Worm (Caenorhabditis elegans) whole organism, mixed stage, embryonic: ENCODE results near the gene rpl-11.1.

Source experiments
- M03D4.4 ChIP-seq: sonication (generic microtip); optimal IDR thresholded peaks from 2 replicates; lab custom pipeline; 2017; ENCODE audit warnings: mild to moderate bottlenecking, missing genetic modification characterization, missing compliant biosample characterization
- bed-3 ChIP-seq: fragments of 200-800 bp; sonication (Bioruptor generic); optimal IDR thresholded peaks from 3 replicates; lab custom pipeline; 2018; ENCODE audit warnings: mild to moderate bottlenecking, missing genetic modification characterization, moderate library complexity, missing compliant biosample characterization
- blmp-1 ChIP-seq: fragments of 150-350 bp; optimal IDR thresholded peaks from 2 replicates; lab custom pipeline; 2014; ENCODE audit warnings: missing biosample characterization, missing genetic modification characterization
- ceh-39 ChIP-seq: fragments of 150-350 bp; optimal IDR thresholded peaks from 2 replicates; lab custom pipeline; 2014; ENCODE audit warnings: missing biosample characterization, missing genetic modification characterization
- ceh-43 ChIP-seq: fragments of 200-800 bp; sonication (Bioruptor generic); optimal IDR thresholded peaks from 2 replicates; lab custom pipeline; 2018; ENCODE audit warnings: mild to moderate bottlenecking, missing genetic modification characterization, moderate library complexity, missing compliant biosample characterization
- ceh-83 ChIP-seq: fragments of 200-800 bp; sonication (Bioruptor generic); optimal IDR thresholded peaks from 2 replicates; lab custom pipeline; 2018; ENCODE audit warnings: mild to moderate bottlenecking, missing genetic modification characterization, missing compliant biosample characterization
- ces-1 ChIP-seq: fragments of 150-350 bp; optimal IDR thresholded peaks from 2 replicates; lab custom pipeline; 2014; ENCODE audit warnings: missing biosample characterization, missing genetic modification reagents, missing genetic modification characterization
- cnd-1 ChIP-seq: fragments of 200-800 bp; sonication (Bioruptor generic); optimal IDR thresholded peaks from 2 replicates; lab custom pipeline; 2018; ENCODE audit warnings: mild to moderate bottlenecking, missing genetic modification characterization, missing compliant biosample characterization
- drap-1 ChIP-seq: fragments of 200-800 bp; sonication (Bioruptor generic); optimal IDR thresholded peaks from 3 replicates; lab custom pipeline; 2018; ENCODE audit warnings: mild to moderate bottlenecking, missing genetic modification characterization, missing compliant biosample characterization
- elt-3 ChIP-seq: fragments of 150-350 bp; optimal IDR thresholded peaks from 2 replicates; lab custom pipeline; 2014; ENCODE audit warnings: missing biosample characterization, missing genetic modification characterization
- flh-1 ChIP-seq: fragments of 200-800 bp; sonication (Bioruptor generic); optimal IDR thresholded peaks from 2 replicates; lab custom pipeline; 2018; ENCODE audit warnings: mild to moderate bottlenecking, missing genetic modification characterization, moderate library complexity, missing compliant biosample characterization
- ham-2 ChIP-seq: fragments of 200-800 bp; sonication (Bioruptor generic); optimal IDR thresholded peaks from 2 replicates; lab custom pipeline; 2018; ENCODE audit warnings: mild to moderate bottlenecking, missing genetic modification characterization, missing compliant biosample characterization
- lin-13 ChIP-seq: fragments of 150-350 bp; optimal IDR thresholded peaks from 2 replicates; lab custom pipeline; 2014; ENCODE audit warnings: missing biosample characterization, missing genetic modification characterization
- lin-32 ChIP-seq: fragments of 200-800 bp; sonication (Bioruptor generic); optimal IDR thresholded peaks from 2 replicates; lab custom pipeline; 2018; ENCODE audit warnings: mild to moderate bottlenecking, missing genetic modification characterization, missing compliant biosample characterization
- lsy-2 ChIP-seq: fragments of 150-350 bp; optimal IDR thresholded peaks from 2 replicates; lab custom pipeline; 2014; ENCODE audit warnings: missing biosample characterization, missing genetic modification characterization
- mab-5 ChIP-seq: fragments of 150-350 bp; optimal IDR thresholded peaks from 2 replicates; lab custom pipeline; 2014; ENCODE audit warnings: missing biosample characterization, missing genetic modification characterization
- mep-1 ChIP-seq: fragments of 150-350 bp; optimal IDR thresholded peaks from 2 replicates; lab custom pipeline; 2017; ENCODE audit warnings: missing biosample characterization, missing genetic modification reagents, missing genetic modification characterization, inconsistent platforms
- mls-2 ChIP-seq: sonication (generic microtip); optimal IDR thresholded peaks from 2 replicates; lab custom pipeline; 2016; ENCODE audit warnings: mild to moderate bottlenecking, missing genetic modification characterization, moderate library complexity, missing compliant biosample characterization
- nhr-12 ChIP-seq: fragments of 150-350 bp; optimal IDR thresholded peaks from 2 replicates; lab custom pipeline; 2014; ENCODE audit warnings: missing biosample characterization, missing genetic modification characterization
- nhr-2 ChIP-seq: fragments of 150-350 bp; optimal IDR thresholded peaks from 2 replicates; lab custom pipeline; 2014; ENCODE audit warnings: missing biosample characterization, missing genetic modification characterization
- nhr-237 ChIP-seq: fragments of 150-350 bp; optimal IDR thresholded peaks from 2 replicates; lab custom pipeline; 2014; ENCODE audit warnings: missing biosample characterization, missing genetic modification characterization
- nhr-28 ChIP-seq: fragments of 150-350 bp; optimal IDR thresholded peaks from 2 replicates; lab custom pipeline; 2014; ENCODE audit warnings: missing biosample characterization, missing genetic modification characterization
- nhr-76 ChIP-seq: sonication (generic microtip); optimal IDR thresholded peaks from 2 replicates; lab custom pipeline; 2017; ENCODE audit warnings: missing biosample characterization, missing genetic modification characterization
- sem-2 ChIP-seq: fragments of 200-800 bp; sonication (Bioruptor generic); optimal IDR thresholded peaks from 2 replicates; lab custom pipeline; 2018; ENCODE audit warnings: mild to moderate bottlenecking, missing genetic modification characterization, missing compliant biosample characterization
- snpc-4 ChIP-seq: fragments of 150-350 bp; optimal IDR thresholded peaks from 2 replicates; lab custom pipeline; 2014; ENCODE audit warnings: missing biosample characterization, missing genetic modification characterization
- tbx-8 ChIP-seq: fragments of 200-800 bp; sonication (Bioruptor generic); optimal IDR thresholded peaks from 2 replicates; lab custom pipeline; 2018; ENCODE audit warnings: mild to moderate bottlenecking, missing genetic modification characterization, moderate library complexity, missing compliant biosample characterization
- unc-39 ChIP-seq: fragments of 150-350 bp; optimal IDR thresholded peaks from 2 replicates; lab custom pipeline; 2014; ENCODE audit warnings: missing biosample characterization, missing genetic modification characterization
- unc-62 ChIP-seq: fragments of 150-350 bp; optimal IDR thresholded peaks from 2 replicates; lab custom pipeline; 2014; ENCODE audit warnings: missing biosample characterization, missing genetic modification reagents, missing genetic modification characterization
- zip-8 ChIP-seq: fragments of 150-350 bp; optimal IDR thresholded peaks from 2 replicates; lab custom pipeline; 2014; ENCODE audit warnings: missing biosample characterization, missing genetic modification characterization
- ztf-11 ChIP-seq: fragments of 150-350 bp; optimal IDR thresholded peaks from 2 replicates; lab custom pipeline; 2014; ENCODE audit warnings: missing biosample characterization, missing genetic modification characterization

The rpl-11.1 gene

DNA sequence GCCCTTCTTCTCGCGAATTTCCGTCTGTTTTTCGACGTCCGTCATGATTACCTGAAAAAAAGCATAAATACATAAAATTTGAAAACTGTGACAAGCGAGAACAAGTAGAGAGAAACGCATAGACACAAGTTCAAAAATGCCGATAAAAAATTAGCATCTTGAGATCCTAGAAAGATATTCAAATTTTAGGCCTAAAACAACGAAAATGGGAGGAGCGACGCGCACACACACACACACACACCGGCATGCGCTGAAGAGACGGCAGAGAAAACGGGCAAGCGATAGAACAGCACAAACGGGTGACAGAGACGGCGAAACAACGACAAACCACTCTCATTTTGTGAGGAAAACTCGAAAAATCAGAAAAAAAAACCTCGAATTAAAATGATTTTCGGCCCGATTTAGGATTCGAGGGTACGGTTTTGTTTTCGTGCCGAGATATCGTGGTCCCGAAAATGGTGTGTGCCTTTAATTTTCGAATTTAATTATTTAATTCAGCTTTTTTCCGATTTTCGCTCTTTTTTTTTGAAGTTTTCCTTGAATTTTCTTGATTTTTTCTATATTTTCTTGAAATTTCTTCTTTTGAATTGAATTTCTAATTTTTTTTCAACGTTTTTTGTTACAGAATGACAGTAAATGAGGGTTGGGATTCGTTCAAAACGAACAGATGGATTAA, at the start of gene rpl-11.1, which contains the start of gene T22F3.2:
Gene rpl-11.1 (minus strand): TSS at position 51 of the 676 bp plus-strand sequence.
Gene T22F3.2 (plus strand): TSS at position 626 of the 676 bp plus-strand sequence.
- TF ChIP-seq zip-8 (tag; lab: Kevin White, UChicago) (no peak), M03D4.4 (no peak), lsy-2 (no peak), lin-13 (tag; lab: Kevin White, UChicago) (no peak), ceh-83 (no peak), tbx-8 (GFP tag; lab: Kevin White, UChicago) (no peak), ham-2 (GFP tag; lab: Kevin White, UChicago) (no peak), ceh-39 (no peak), nhr-2 (no peak)

DNA sequence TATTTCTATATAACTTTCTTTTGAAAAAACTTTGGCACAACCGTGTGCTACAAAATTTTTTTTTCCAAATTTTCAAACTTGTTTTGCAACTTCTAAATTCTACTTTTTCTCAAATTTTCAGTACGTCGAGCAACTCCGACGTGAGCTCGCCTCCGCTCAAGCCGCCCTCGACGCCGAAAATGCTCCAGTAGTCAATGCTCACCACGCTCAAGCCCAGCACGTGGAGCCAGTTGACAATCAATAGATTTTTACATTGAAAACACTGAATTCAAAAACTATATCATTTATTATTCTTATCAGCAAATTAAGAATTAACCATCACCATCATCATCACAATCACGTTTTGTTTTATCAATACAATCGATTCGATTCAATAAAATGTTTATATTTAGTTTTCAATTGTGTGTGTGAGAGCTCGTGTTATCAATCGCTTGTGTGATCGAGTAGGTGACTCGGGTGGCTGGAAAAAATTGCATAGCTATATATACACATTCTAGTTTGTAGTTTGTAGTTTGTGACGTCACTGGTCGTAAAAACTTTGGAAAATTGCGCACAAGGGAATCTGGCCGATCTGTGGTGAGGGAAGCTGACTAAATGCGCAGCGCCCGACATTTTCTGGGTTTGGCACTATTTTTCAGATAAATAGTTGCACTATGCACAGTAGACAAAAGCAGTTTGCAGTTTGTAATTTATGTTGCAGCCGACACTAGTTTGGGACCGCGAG, 48.6 kb upstream of the rpl-11.1 start:
- TF ChIP-seq ceh-83 = no peak
- TF ChIP-seq tbx-8 (GFP tag; lab: Kevin White, UChicago) = no peak
- TF ChIP-seq sem-2 (GFP tag; lab: Kevin White, UChicago) = no peak
- no peak for TF ChIP-seq lsy-2
- no peak for TF ChIP-seq bed-3 (GFP tag; lab: Kevin White, UChicago)
- TF ChIP-seq unc-39 (tag; lab: Kevin White, UChicago) = no peak
- TF ChIP-seq cnd-1 (tag; lab: Kevin White, UChicago) = no peak
- TF ChIP-seq mep-1 (tag; lab: Kevin White, UChicago) = no peak
- no peak for TF ChIP-seq blmp-1 (tag; lab: Kevin White, UChicago)
- no peak for TF ChIP-seq mls-2 (tag; lab: Kevin White, UChicago)
- TF ChIP-seq elt-3 (tag; lab: Kevin White, UChicago) = no peak
- TF ChIP-seq nhr-28 (tag; lab: Kevin White, UChicago) = no peak
- TF ChIP-seq nhr-12 (tag; lab: Kevin White, UChicago) = no peak
- TF ChIP-seq flh-1 (GFP tag; lab: Kevin White, UChicago) = no peak
- TF ChIP-seq M03D4.4 = no peak
- no peak for TF ChIP-seq ces-1 (GFP tag; lab: Kevin White, UChicago)
- no peak for TF ChIP-seq nhr-76 (tag; lab: Kevin White, UChicago)
- TF ChIP-seq lin-32 (GFP tag; lab: Kevin White, UChicago) = no peak
- no peak for TF ChIP-seq snpc-4

DNA sequence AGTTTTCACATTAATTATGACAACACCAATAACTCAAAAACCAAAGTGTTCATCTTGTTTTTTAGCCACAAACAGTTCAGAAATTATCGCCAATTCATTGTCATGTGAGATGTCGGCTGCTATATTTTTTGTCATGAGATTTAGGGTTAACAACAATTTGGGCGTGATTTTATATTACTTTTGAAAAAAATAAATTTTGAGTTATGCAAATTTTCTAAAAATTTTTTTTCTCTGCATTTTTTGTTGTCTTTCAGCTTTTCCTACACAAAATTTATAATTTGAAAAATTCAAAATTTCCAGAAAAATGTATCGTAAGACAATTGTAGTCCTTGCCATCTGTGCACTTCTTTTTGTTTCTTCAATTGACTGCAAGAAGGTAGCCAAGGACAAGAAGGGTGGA, 47.2 kb upstream of the rpl-11.1 start, which contains the start of gene F59B1.2:
Gene F59B1.2 (plus strand): TSS at position 301 of the 400 bp plus-strand sequence.
- TF ChIP-seq lsy-2 = no peak

DNA sequence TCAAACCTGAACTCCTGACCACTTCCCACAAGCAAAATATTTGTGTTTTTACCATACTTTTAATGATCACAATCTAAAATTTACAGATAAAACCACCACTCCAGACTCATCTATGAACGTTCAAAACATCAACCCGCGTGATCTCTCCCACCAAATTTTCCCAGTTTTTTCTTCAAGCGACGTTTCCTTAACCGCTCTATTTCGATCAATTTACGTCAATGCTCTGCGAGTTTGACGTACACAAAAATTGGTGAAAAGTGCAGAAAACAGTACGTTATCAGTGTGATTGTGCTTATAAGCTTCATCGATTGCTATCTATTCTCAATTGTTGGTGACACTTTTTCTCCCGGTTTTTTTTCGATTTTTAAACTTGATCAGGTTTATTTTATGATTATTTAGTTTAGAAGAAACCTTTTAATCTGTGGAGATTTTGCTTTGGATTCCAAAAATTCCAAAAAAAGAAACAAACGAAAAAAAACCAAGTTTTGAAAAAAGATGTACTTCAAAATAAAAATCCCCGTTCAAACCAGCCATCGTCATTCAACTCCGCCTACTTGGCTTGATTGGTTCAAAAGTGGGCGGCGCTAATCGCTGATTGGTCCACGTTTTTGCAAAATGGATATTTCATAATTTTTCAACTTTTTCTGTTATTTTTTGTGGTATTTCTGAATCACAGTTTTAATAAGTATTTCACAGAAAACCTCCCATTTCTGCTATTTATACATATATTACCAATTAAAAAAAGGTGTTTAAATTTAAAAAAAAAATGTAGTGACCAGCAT, 46.6 kb upstream of the rpl-11.1 start:
- TF ChIP-seq M03D4.4 (no peak), unc-62 (GFP tag; lab: Kevin White, UChicago) (no peak), ztf-11 (tag; lab: Kevin White, UChicago) (no peak), lin-32 (GFP tag; lab: Kevin White, UChicago) (no peak)

DNA sequence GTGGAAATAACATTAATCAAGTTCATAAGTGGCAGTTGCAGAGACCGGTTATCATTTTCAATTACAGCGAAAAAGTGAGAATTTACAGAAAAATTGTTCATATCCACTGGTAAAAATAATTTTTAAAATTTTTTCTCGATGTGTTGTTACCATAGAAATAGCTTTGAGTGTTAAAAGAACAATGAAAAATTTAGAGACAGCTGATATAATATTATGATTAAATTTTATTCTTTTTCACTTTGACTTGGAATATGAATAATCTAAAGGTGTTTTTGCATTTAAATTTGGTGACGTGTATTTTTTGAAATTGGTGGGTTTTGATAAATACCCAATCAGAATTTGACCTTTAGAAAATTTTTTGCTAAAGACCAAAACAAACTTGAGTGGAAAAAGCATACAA, 45.7 kb upstream of the rpl-11.1 start, which contains the start of gene F59B1.6:
Gene F59B1.6 (minus strand): TSS at position 101 of the 400 bp plus-strand sequence.
- no peak for TF ChIP-seq nhr-237 (tag; lab: Kevin White, UChicago)
- no peak for TF ChIP-seq ces-1 (GFP tag; lab: Kevin White, UChicago)
- no peak for TF ChIP-seq mab-5 (tag; lab: Kevin White, UChicago)
- TF ChIP-seq lin-13 (tag; lab: Kevin White, UChicago) = no peak
- TF ChIP-seq ceh-83 = no peak
- TF ChIP-seq, all 35 proteins: peak for 0

DNA sequence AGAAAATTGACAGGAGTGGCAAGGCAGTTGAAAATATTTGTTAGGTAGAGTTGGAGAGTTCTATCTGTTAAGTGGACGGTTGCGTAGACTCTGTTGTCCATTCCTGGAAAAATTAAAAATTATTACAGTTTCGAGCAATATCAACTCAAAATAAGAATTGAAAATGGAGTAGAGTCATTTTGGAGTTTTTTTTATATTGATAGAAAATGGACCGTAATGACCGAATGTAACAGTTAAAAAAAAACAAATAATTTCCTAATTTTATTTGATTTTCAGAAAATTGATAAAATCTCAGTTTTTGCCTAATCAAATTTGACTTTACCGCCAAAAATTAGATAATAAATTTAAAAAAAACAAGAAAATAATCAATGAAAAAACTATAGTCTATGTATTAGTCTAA, 41.1 kb upstream of the rpl-11.1 start, which contains the start of gene F59B1.4:
Gene F59B1.4 (minus strand): TSS at position 101 of the 400 bp plus-strand sequence.
- TF ChIP-seq zip-8 (tag; lab: Kevin White, UChicago) (no peak), cnd-1 (tag; lab: Kevin White, UChicago) (no peak), ceh-43 (GFP tag; lab: Kevin White, UChicago) (no peak), drap-1 (GFP tag; lab: Kevin White, UChicago) (no peak), mab-5 (tag; lab: Kevin White, UChicago) (no peak), M03D4.4 (no peak), lin-32 (GFP tag; lab: Kevin White, UChicago) (no peak), snpc-4 (no peak), ztf-11 (tag; lab: Kevin White, UChicago) (no peak), ces-1 (GFP tag; lab: Kevin White, UChicago) (no peak), nhr-12 (tag; lab: Kevin White, UChicago) (no peak)
